Fruit fly (Drosophila melanogaster): Measurements from ENCODE around the gene cyc.

Gene cyc

DNA sequence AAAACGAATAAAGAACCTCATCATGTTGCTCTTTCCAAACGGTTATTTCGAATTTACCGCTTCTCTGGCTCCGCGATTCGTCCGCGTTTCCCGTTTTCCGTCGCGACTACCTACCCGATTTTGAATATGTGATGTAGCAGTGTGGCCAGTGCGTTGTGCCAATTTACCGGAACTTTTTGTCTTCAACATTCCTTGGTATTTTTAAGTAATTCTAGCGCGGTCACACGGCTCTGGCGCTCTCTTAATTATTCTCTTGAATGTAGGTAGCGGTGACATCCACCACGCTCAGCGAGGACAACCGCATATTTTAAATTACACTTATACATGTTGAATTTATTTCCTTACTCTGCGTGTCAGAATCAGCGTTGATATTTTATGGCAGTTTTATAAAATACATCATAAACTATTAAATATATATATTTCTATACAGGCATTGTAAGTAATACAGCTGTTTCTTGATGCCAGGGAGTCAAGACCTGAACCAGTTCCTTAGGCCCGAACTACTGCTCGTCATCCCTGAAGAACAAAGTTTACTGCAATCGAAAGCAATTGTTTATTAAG is 22.2 kb downstream of the cyc start, which contains the start of the genes CG42637, Gyc76C and SREBP (continued):
- TF ChIP-seq ssp (GFP tag; IDR thresholded peaks at IDR 0.05) (no peak), CG9932 (GFP tag; IDR thresholded peaks at IDR 0.05) (0 out of 2 replicates have a peak, but pooled peaks have one; percentile 4), HLH54F (GFP tag; optimal IDR thresholded peaks at IDR 0.05) (no peak), mld (GFP tag; IDR thresholded peaks at IDR 0.05; ENCODE audit: partially characterized antibody) (0 out of 3 replicates have a peak, but pooled peaks have one; percentile 6), CG15601 (tag; optimal IDR thresholded peaks at IDR 0.05) (peak; percentile 57), CG12219 (GFP tag; optimal IDR thresholded peaks at IDR 0.05) (no peak), Usf (GFP tag; optimal IDR thresholded peaks at IDR 0.05) (no peak), pita (GFP tag; optimal IDR thresholded peaks at IDR 0.05) (peak; percentile 90), CG14014 (GFP tag; IDR thresholded peaks at IDR 0.05) (no peak), dmrt11E (tag; optimal IDR thresholded peaks at IDR 0.05) (peak; percentile 1), BEAF-32 (GFP tag; optimal IDR thresholded peaks at IDR 0.05) (peak; percentile 56), CG14710 (tag; optimal IDR thresholded peaks at IDR 0.05) (peak; percentile 72), Blimp-1 (GFP tag; optimal IDR thresholded peaks at IDR 0.05) (no peak), chinmo (GFP tag; IDR thresholded peaks at IDR 0.05; ENCODE audit: partially characterized antibody) (peak; percentile 59; the same call in 2 of the 4 replicates), Ets65A (GFP tag) (peak; percentile 5), CG9797 (GFP tag; optimal IDR thresholded peaks at IDR 0.05) (peak; percentile 96), emc (GFP tag; optimal IDR thresholded peaks at IDR 0.05) (no peak), ranshi (GFP tag; IDR thresholded peaks at IDR 0.05) (peak; percentile 46; the same call in 1 of the 2 replicates), Ptx1 (GFP tag; IDR thresholded peaks at IDR 0.05) (no peak), ftz-f1 (GFP tag; optimal IDR thresholded peaks at IDR 0.05) (no peak), Side (GFP tag; optimal IDR thresholded peaks at IDR 0.05) (peak; percentile 6), CG13894 (tag; optimal IDR thresholded peaks at IDR 0.05) (peak; percentile 64), abd-A (tag; optimal IDR thresholded peaks at IDR 0.05) (peak; percentile 60)

DNA sequence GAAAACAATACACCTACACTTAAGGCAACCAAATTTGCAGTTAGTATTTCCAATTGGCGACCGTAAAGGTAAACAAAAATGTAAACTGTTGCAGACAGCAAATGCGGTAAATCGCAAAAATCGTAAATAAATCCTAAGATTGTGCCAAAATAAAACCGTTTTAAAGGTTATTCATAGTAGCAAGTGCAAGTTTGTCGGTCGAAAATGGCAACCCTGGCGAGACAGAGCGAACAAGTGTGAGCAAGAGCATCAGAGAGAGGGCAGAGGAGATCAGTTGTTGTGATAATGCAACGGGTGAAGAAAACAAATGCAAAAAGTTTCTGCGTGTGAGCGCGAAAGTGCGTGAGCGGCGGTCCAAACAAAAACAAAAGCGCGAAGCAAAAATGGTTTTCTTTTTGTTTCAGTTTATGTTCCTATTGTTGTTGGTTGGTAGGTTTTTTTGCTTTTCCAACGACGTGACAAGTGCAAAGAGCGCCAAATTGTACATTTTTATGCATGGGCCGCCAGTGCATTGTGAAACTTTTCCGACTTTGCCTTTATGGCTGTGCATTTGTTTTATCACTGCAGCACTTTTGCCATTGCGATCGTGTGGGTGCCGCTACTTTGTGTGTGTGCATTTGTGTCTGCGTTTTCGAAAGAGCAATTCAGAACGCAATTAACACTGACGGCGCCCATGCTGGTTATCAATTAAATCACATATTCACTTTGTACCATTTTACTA is 22.9 kb downstream of the cyc start:
- TF ChIP-seq Atf6 (GFP tag; IDR thresholded peaks at IDR 0.05) (0 out of 2 replicates have a peak, but pooled peaks have one; percentile 31), CG9797 (GFP tag; optimal IDR thresholded peaks at IDR 0.05) (no peak), nom (GFP tag; optimal IDR thresholded peaks at IDR 0.05) (peak; percentile 67), lov (optimal IDR thresholded peaks at IDR 0.05) (no peak), lov (GFP tag; IDR thresholded peaks at IDR 0.05) (0 out of 3 replicates have a peak, but pooled peaks have one; percentile 17), stwl (tag; optimal IDR thresholded peaks at IDR 0.05) (no peak), ATbp (GFP tag; optimal IDR thresholded peaks at IDR 0.05) (no peak), dysf (GFP tag; IDR thresholded peaks at IDR 0.05) (no peak), Doc2 (GFP tag; IDR thresholded peaks at IDR 0.05) (no peak), CG1602 (GFP tag; optimal IDR thresholded peaks at IDR 0.05) (no peak), CG6813 (GFP tag; optimal IDR thresholded peaks at IDR 0.05) (no peak), ems (GFP tag; optimal IDR thresholded peaks at IDR 0.05) (no peak), Trl (optimal IDR thresholded peaks at IDR 0.05) (peak in 1 of 2 experiments; percentile 15), Trl (GFP tag; optimal IDR thresholded peaks at IDR 0.05) (no peak), sqz (GFP tag; optimal IDR thresholded peaks at IDR 0.05) (no peak), sim (GFP tag; IDR thresholded peaks at IDR 0.05) (no peak), bsh (GFP tag; optimal IDR thresholded peaks at IDR 0.05) (peak in 1 of 2 experiments; percentile 61), gt (GFP tag; IDR thresholded peaks at IDR 0.05) (no peak), chinmo (GFP tag; IDR thresholded peaks at IDR 0.05; ENCODE audit: partially characterized antibody) (0 out of 4 replicates have a peak, but pooled peaks have one; percentile 15), Elba2 (GFP tag; optimal IDR thresholded peaks at IDR 0.05) (peak; percentile 26), C15 (GFP tag; IDR thresholded peaks at IDR 0.05) (no peak), CG15479 (GFP tag; optimal IDR thresholded peaks at IDR 0.05) (peak; percentile 12), Drgx (GFP tag; IDR thresholded peaks at IDR 0.05) (peak; percentile 61)
